Fruit fly (Drosophila melanogaster): ENCODE data around the gene CG13689.

Gene CG13689

DNA sequence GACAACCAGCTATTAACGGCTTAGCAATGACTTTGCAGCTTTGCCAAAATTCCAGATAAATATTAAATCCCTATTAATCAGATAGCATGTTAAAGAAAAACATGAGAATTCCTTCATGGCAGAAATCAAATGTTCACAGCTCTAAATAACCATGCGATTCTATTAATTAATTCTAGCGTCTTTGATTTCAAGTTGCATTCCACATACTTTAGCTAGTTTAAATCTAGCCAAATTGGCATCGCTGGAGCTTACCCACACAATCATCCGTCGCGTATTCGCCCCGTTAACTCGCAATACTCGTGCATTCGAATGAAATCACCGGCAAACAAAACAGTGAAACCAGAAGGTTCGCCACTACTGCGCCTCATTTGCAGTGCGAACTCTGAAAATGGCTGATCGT is 43.3 kb upstream of the CG13689 start, which contains the start of gene Tspo (continued):
- no peak for TF ChIP-seq odd (GFP tag; optimal IDR thresholded peaks at IDR 0.05)
- no peak for TF ChIP-seq zfh1 (GFP tag; IDR thresholded peaks at IDR 0.05)
- no peak for TF ChIP-seq CG14860 (GFP tag; IDR thresholded peaks at IDR 0.05; ENCODE audit: partially characterized antibody)
- TF ChIP-seq CG4282 (GFP tag; optimal IDR thresholded peaks at IDR 0.05): no peak
- TF ChIP-seq Xrp1 (GFP tag; IDR thresholded peaks at IDR 0.05): no peak
- TF ChIP-seq al (GFP tag; IDR thresholded peaks at IDR 0.05): no peak
- no peak for TF ChIP-seq unpg (GFP tag; optimal IDR thresholded peaks at IDR 0.05)
- no peak for TF ChIP-seq ab (GFP tag; optimal IDR thresholded peaks at IDR 0.05)
- TF ChIP-seq Lpt (GFP tag; optimal IDR thresholded peaks at IDR 0.05): no peak
- no peak for TF ChIP-seq Hr78 (GFP tag; optimal IDR thresholded peaks at IDR 0.05)
- TF ChIP-seq CG18764 (GFP tag; optimal IDR thresholded peaks at IDR 0.05): no peak
- TF ChIP-seq HmgZ (tag; optimal IDR thresholded peaks at IDR 0.05): peak; percentile 44
- no peak for TF ChIP-seq CG8765 (GFP tag; IDR thresholded peaks at IDR 0.05)
- TF ChIP-seq Vsx1 (GFP tag; optimal IDR thresholded peaks at IDR 0.05): no peak
- TF ChIP-seq esg (GFP tag; conservative IDR thresholded peaks at IDR 0.05): no peak
- no peak for TF ChIP-seq wek (GFP tag; optimal IDR thresholded peaks at IDR 0.05)
- TF ChIP-seq CG15601 (tag; optimal IDR thresholded peaks at IDR 0.05): no peak
- TF ChIP-seq ara (GFP tag; IDR thresholded peaks at IDR 0.05): no peak
- TF ChIP-seq gcm (GFP tag; optimal IDR thresholded peaks at IDR 0.05): no peak
- no peak for TF ChIP-seq CG3065 (GFP tag; optimal IDR thresholded peaks at IDR 0.05)
- no peak for TF ChIP-seq hkb (optimal IDR thresholded peaks at IDR 0.05)
- TF ChIP-seq hkb (GFP tag; IDR thresholded peaks at IDR 0.05): no peak
- no peak for TF ChIP-seq CG10565 (GFP tag; optimal IDR thresholded peaks at IDR 0.05)
- TF ChIP-seq pan (optimal IDR thresholded peaks at IDR 0.05): no peak
- no peak for TF ChIP-seq pan (GFP tag; optimal IDR thresholded peaks at IDR 0.05 in 1 of 2, IDR thresholded peaks at IDR 0.05 in 1 of 2)
- peak in 1 of 2 experiments; percentile 22 for TF ChIP-seq Pdp1 (GFP tag; optimal IDR thresholded peaks at IDR 0.05)
- no peak for TF ChIP-seq CG10654 (GFP tag; optimal IDR thresholded peaks at IDR 0.05)
- TF ChIP-seq aop (GFP tag; IDR thresholded peaks at IDR 0.05): no peak
- TF ChIP-seq Abd-B (GFP tag; optimal IDR thresholded peaks at IDR 0.05): no peak
- no peak for TF ChIP-seq ro (GFP tag; IDR thresholded peaks at IDR 0.05)
- TF ChIP-seq Sox100B (GFP tag; optimal IDR thresholded peaks at IDR 0.05): no peak
- TF ChIP-seq CG9932 (GFP tag; IDR thresholded peaks at IDR 0.05): no peak
- no peak for TF ChIP-seq CG11695 (GFP tag; IDR thresholded peaks at IDR 0.05)
- no peak for TF ChIP-seq Atf3 (GFP tag; optimal IDR thresholded peaks at IDR 0.05)
- TF ChIP-seq CG8281 (tag; optimal IDR thresholded peaks at IDR 0.05): no peak
- TF ChIP-seq seq (GFP tag; IDR thresholded peaks at IDR 0.05): no peak
- no peak for TF ChIP-seq toy (GFP tag; IDR thresholded peaks at IDR 0.05)

DNA sequence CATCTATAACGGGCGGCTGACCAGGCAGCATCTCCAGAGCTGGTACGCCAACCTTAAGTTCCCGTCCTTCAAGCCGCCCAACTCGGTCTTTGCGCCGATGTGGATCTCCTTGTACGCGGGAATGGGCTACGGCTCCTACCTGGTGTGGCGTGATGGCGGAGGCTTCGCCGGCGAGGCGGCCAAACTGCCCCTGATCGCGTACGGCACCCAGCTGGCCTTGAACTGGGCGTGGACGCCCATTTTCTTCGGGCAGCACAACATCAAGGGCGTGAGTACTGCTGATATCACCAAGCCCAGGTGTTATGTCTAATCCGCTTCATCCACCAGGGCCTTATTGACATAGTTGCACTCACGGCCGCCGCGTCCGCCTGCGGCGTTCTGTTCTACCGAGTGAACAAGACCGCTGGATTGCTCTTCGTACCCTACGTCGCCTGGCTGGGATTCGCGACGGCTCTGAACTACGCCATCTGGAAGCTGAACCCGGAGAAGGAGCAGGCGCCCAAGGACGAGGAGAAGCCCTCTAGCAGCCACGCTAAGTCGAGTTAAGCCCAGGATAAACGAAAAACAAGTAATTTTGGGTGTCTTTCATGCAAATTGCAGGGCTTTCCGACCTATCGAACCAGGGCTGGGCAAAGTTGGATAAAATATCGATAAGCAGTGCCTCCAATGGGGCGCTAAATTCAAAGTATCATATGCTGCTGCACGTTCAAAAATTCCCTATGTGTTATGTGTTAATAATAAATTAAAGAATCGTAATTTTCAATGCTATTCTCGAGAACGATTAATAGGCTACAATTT is 42.6 kb upstream of the CG13689 start, which contains the start of gene rempA:
Gene rempA, minus strand, starts transcription at position 541 of the 798 bp plus-strand sequence.
- no peak for TF ChIP-seq CG17328 (GFP tag; IDR thresholded peaks at IDR 0.05)
- TF ChIP-seq Tbp (GFP tag; optimal IDR thresholded peaks at IDR 0.05): no peak
- TF ChIP-seq CG15601 (tag; optimal IDR thresholded peaks at IDR 0.05): no peak
- peak; percentile 58 for TF ChIP-seq Sry-δ (GFP tag; optimal IDR thresholded peaks at IDR 0.05)
- no peak for TF ChIP-seq CG6689 (GFP tag; IDR thresholded peaks at IDR 0.05)
- TF ChIP-seq grau (tag; optimal IDR thresholded peaks at IDR 0.05): no peak
- TF ChIP-seq CG32772 (GFP tag; IDR thresholded peaks at IDR 0.05): no peak
- TF ChIP-seq CG8765 (GFP tag; IDR thresholded peaks at IDR 0.05): no peak
- TF ChIP-seq danr (GFP tag; IDR thresholded peaks at IDR 0.05): no peak
- no peak for TF ChIP-seq phol (tag; optimal IDR thresholded peaks at IDR 0.05)
- TF ChIP-seq ash1 (GFP tag; optimal IDR thresholded peaks at IDR 0.05): no peak
- TF ChIP-seq Lim3 (GFP tag; IDR thresholded peaks at IDR 0.05): no peak
- no peak for TF ChIP-seq slp2 (GFP tag; optimal IDR thresholded peaks at IDR 0.05)
- TF ChIP-seq sqz (GFP tag; optimal IDR thresholded peaks at IDR 0.05): no peak
- TF ChIP-seq sima (GFP tag; optimal IDR thresholded peaks at IDR 0.05): no peak
- TF ChIP-seq CG2120 (GFP tag; optimal IDR thresholded peaks at IDR 0.05): no peak
- peak; percentile 72 for TF ChIP-seq Sry-β (GFP tag; optimal IDR thresholded peaks at IDR 0.05)
- no peak for TF ChIP-seq CG12104 (GFP tag; optimal IDR thresholded peaks at IDR 0.05)

Measured in whole organism, embryonic.